Worm (Caenorhabditis elegans): ENCODE data around the gene K12B6.11.

K12B6.11 gene

ce11 chrV:6270552-6270951 is 18.2 kb upstream of the K12B6.11 start, which contains the start of gene F31F7.2:
TSS of gene F31F7.2 (plus strand) at chrV:6270852.
- no peak for TF ChIP-seq ceh-82 (tag; optimal IDR thresholded peaks at IDR 0.05)
- TF ChIP-seq zag-1 (tag; optimal IDR thresholded peaks at IDR 0.05) = no peak
- no peak for TF ChIP-seq elt-3 (tag; optimal IDR thresholded peaks at IDR 0.05)
- TF ChIP-seq egl-27 (tag; optimal IDR thresholded peaks at IDR 0.05) = no peak

ce11 chrV:6275209-6275608 is 13.5 kb upstream of the K12B6.11 start:
- TF ChIP-seq lsy-2 (tag; optimal IDR thresholded peaks at IDR 0.05) (peak in 1 of 2 experiments; percentile 21), dmd-4 (tag; optimal IDR thresholded peaks at IDR 0.05) (no peak), mdl-1 (tag; optimal IDR thresholded peaks at IDR 0.05) (peak in 1 of 2 experiments; percentile 38), sma-9 (GFP tag; optimal IDR thresholded peaks at IDR 0.05) (peak; percentile 87), sma-9 (tag; optimal IDR thresholded peaks at IDR 0.05) (no peak), unc-62 (GFP tag; optimal IDR thresholded peaks at IDR 0.05) (no peak), lin-11 (tag; optimal IDR thresholded peaks at IDR 0.05) (no peak), Y55F3AM.14 (GFP tag; optimal IDR thresholded peaks at IDR 0.05) (peak; percentile 42), ceh-16 (tag; optimal IDR thresholded peaks at IDR 0.05) (no peak), F13H6.1 (tag; optimal IDR thresholded peaks at IDR 0.05) (peak; percentile 12), gmeb-1 (tag; optimal IDR thresholded peaks at IDR 0.05) (peak; percentile 50), ama-1 (optimal IDR thresholded peaks at IDR 0.05) (no peak), blmp-1 (tag; optimal IDR thresholded peaks at IDR 0.05; ENCODE audit: insufficient read depth) (peak; percentile 18), ztf-1 (GFP tag; conservative IDR thresholded peaks at IDR 0.05) (no peak), fos-1 (tag; optimal IDR thresholded peaks at IDR 0.05) (peak; percentile 89), skn-1 (tag; optimal IDR thresholded peaks at IDR 0.05) (no peak), nhr-21 (tag; optimal IDR thresholded peaks at IDR 0.05) (peak; percentile 69), zag-1 (tag; optimal IDR thresholded peaks at IDR 0.05) (no peak), crh-2 (tag; optimal IDR thresholded peaks at IDR 0.05) (peak; percentile 80), nhr-25 (tag; optimal IDR thresholded peaks at IDR 0.05) (peak; percentile 52), ceh-82 (tag; optimal IDR thresholded peaks at IDR 0.05) (no peak), sma-3 (GFP tag; optimal IDR thresholded peaks at IDR 0.05) (peak; percentile 67)

- peak; percentile 73 for TF ChIP-seq crh-2 (tag; optimal IDR thresholded peaks at IDR 0.05)
- TF ChIP-seq ceh-16 (tag; optimal IDR thresholded peaks at IDR 0.05) = no peak
- peak in 1 of 2 experiments; percentile 50 for TF ChIP-seq lsy-2 (tag; optimal IDR thresholded peaks at IDR 0.05)
- TF ChIP-seq sma-3 (GFP tag; optimal IDR thresholded peaks at IDR 0.05) = peak; percentile 84
- TF ChIP-seq ama-1 (optimal IDR thresholded peaks at IDR 0.05) = peak; percentile 62
- peak; percentile 72 for TF ChIP-seq F13H6.1 (tag; optimal IDR thresholded peaks at IDR 0.05)
- TF ChIP-seq dmd-4 (tag; optimal IDR thresholded peaks at IDR 0.05) = no peak
- peak; percentile 52 for TF ChIP-seq nhr-129 (tag; optimal IDR thresholded peaks at IDR 0.05)
- TF ChIP-seq elt-3 (tag; optimal IDR thresholded peaks at IDR 0.05) = no peak
- TF ChIP-seq mdl-1 (tag; optimal IDR thresholded peaks at IDR 0.05) = peak in 1 of 2 experiments; percentile 67
- no peak for TF ChIP-seq sem-4 (tag; optimal IDR thresholded peaks at IDR 0.05)
- peak; percentile 26 for TF ChIP-seq nhr-6 (tag; optimal IDR thresholded peaks at IDR 0.05)
- TF ChIP-seq nhr-77 (tag; optimal IDR thresholded peaks at IDR 0.05) = peak; percentile 22
- peak; percentile 94 for TF ChIP-seq sma-9 (GFP tag; optimal IDR thresholded peaks at IDR 0.05)
- TF ChIP-seq sma-9 (tag; optimal IDR thresholded peaks at IDR 0.05) = no peak
- no peak for TF ChIP-seq ztf-4 (tag; optimal IDR thresholded peaks at IDR 0.05)
- peak; percentile 12 for TF ChIP-seq skn-1 (tag; optimal IDR thresholded peaks at IDR 0.05)
- peak; percentile 0 for TF ChIP-seq egl-27 (tag; optimal IDR thresholded peaks at IDR 0.05)
- no peak for TF ChIP-seq nhr-23 (tag; optimal IDR thresholded peaks at IDR 0.05)
- peak; percentile 70 for TF ChIP-seq gmeb-1 (tag; optimal IDR thresholded peaks at IDR 0.05)
- TF ChIP-seq nhr-21 (tag; optimal IDR thresholded peaks at IDR 0.05) = peak; percentile 85
- peak; percentile 67 for TF ChIP-seq blmp-1 (tag; optimal IDR thresholded peaks at IDR 0.05; ENCODE audit: insufficient read depth)
- TF ChIP-seq fos-1 (tag; optimal IDR thresholded peaks at IDR 0.05) = peak; percentile 78
- TF ChIP-seq nhr-25 (tag; optimal IDR thresholded peaks at IDR 0.05) = peak; percentile 68
Observed at ce11 chrV:6276205-6276604, 12.5 kb upstream of the K12B6.11 start, which contains the start of gene F31F7.1. TSS of gene F31F7.1 (plus strand) at chrV:6276439.

- TF ChIP-seq sma-9 (GFP tag; optimal IDR thresholded peaks at IDR 0.05) (peak; percentile 17), sma-9 (tag; optimal IDR thresholded peaks at IDR 0.05) (no peak), ama-1 (optimal IDR thresholded peaks at IDR 0.05) (peak; percentile 30), unc-55 (GFP tag; optimal IDR thresholded peaks at IDR 0.05) (no peak), nhr-21 (tag; optimal IDR thresholded peaks at IDR 0.05) (peak; percentile 37), nhr-10 (tag; optimal IDR thresholded peaks at IDR 0.05) (no peak)
Observed at ce11 chrV:6277178-6277834, 11.4 kb upstream of the K12B6.11 start.

Data from whole organism, L2 larva.